Worm (Caenorhabditis elegans): Measurements from ENCODE around the gene F22B3.7.

DNA sequence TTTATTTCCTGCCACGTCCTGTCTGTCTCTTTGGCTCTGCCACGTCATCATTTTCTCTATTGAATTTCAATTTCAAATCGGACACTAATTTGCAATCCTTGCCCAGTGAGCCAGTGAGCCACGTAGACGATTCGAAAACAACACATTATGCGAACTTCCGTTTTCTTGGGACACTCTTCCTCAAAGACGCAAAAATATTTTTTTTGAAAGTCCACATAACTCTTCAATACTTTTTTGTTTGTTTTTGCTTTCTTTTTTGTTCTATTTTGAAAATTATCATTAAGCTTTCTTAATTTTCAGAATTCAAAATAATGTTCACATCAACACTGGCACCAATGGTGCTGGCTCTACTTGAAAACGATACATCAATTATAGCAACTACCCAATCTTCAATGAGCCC, 27.4 kb downstream of the F22B3.7 start, which contains the start of gene tag-89:
- TF ChIP-seq nhr-28 (tag; optimal IDR thresholded peaks at IDR 0.05) (no peak), lir-3 (tag; optimal IDR thresholded peaks at IDR 0.05; ENCODE audit: poor library complexity) (no peak), nhr-11 (tag; optimal IDR thresholded peaks at IDR 0.05) (no peak), ceh-82 (tag; optimal IDR thresholded peaks at IDR 0.05) (no peak), egl-27 (tag; optimal IDR thresholded peaks at IDR 0.05) (no peak), nhr-71 (tag; optimal IDR thresholded peaks at IDR 0.05) (no peak), tbx-2 (tag; optimal IDR thresholded peaks at IDR 0.05) (no peak)
